Worm (Caenorhabditis elegans): Measurements from ENCODE around the gene Y41E3.13.

Gene Y41E3.13

DNA sequence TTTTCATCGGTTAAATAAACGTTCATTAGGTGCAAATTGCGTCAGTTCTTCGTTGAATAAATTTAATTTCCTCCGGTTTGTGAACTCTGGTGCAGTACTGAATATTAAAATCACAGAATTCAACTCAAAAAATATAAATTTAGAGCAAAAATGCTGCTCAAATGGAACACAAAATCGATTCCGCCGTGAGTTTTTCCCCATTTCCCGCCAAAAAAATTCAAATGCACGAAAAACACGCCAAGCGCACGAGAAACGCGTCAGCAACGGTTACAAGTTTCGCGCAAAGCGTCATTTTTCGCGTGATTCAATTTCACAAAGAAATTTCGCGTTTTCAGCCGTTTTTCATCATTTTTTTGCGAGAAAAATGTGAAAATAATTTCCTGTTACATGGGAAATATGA lies 18.6 kb upstream of the Y41E3.13 start, which contains the start of gene hrpu-1 (continued):
- TF ChIP-seq Y75B8A.6 (GFP tag; IDR thresholded peaks at IDR 0.05) (no peak), egl-27 (tag; optimal IDR thresholded peaks at IDR 0.05) (no peak)

DNA sequence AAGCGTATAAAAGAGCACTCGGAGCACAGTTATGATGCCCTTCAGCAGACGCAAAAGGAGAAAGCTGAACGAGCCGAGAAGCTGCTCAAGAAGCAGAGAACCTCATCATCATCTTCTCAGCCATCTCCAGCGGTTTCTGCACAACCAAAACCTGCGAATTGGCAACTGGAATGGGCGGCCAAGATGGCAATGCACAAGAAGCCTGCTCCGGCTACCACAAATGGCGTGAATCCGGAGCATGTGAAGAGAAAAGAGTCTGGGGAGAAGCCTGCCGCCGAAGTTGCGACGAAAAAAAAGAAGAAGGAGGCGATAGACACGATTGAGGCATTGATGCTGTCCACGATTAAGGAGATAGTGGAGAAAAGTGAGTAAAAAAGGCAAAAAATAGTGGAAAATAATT lies 17.0 kb upstream of the Y41E3.13 start:
- TF ChIP-seq pha-4 (GFP tag; IDR thresholded peaks at IDR 0.05) (no peak), pha-4 (tag; optimal IDR thresholded peaks at IDR 0.05) (no peak), nhr-48 (tag; optimal IDR thresholded peaks at IDR 0.05) (no peak), nhr-11 (tag; optimal IDR thresholded peaks at IDR 0.05) (no peak), aha-1 (tag) (peak; percentile 95), daf-12 (tag; optimal IDR thresholded peaks at IDR 0.05) (no peak), Y5F2A.4 (GFP tag; optimal IDR thresholded peaks at IDR 0.05) (no peak)

DNA sequence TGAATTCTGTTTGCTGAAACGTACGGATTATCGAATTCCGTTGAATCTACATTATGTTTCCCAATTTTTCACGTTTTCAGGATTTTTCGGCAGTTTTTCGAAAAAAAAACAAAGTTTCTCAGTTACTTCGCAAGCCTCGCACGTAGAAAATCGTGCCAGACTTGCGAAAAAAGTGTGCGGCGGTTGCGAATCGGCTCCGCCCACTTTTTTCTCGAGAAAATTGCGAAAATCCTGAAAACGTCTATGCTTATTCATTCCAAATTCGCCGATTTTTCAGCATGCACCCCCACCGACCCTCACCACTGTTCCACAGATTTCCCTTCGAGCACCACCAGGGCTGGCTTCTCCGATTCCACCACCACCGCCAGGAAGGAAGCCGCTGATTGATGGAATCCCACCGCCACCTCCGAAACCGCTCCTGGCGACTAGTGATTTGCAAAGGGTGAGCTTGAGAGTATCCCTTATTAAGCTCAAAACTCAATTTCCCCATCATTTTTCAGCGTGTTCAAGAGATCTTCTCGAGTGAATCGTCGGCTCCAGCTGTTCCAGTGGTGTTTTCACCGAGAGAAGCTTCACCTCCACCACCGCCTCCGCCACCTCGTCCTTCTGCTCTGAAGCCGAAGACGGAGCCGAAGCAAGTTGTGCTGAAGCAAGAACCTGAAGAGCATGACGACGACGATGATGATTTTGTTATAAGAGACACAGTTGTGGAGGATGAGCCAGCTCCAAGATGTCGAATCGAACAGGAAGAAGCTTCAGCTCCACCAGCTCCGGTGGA lies 15.7 kb upstream of the Y41E3.13 start:
- TF ChIP-seq ctbp-1 (GFP tag; IDR thresholded peaks at IDR 0.05) (no peak), tra-1 (GFP tag; IDR thresholded peaks at IDR 0.05) (no peak), zfp-3 (GFP tag; conservative IDR thresholded peaks at IDR 0.05) (no peak), ces-1 (GFP tag; optimal IDR thresholded peaks at IDR 0.05) (no peak), mes-2 (tag; optimal IDR thresholded peaks at IDR 0.05; ENCODE audit: poor library complexity, severe bottlenecking) (no peak), nhr-42 (GFP tag; IDR thresholded peaks at IDR 0.05) (no peak), mdt-29 (GFP tag; IDR thresholded peaks at IDR 0.05) (no peak), ama-1 (optimal IDR thresholded peaks at IDR 0.05) (peak; percentile 7), T20F7.1 (GFP tag; optimal IDR thresholded peaks at IDR 0.05) (no peak), set-16 (GFP tag; IDR thresholded peaks at IDR 0.05) (peak; percentile 85), nhr-6 (tag; optimal IDR thresholded peaks at IDR 0.05) (no peak), daf-8 (GFP tag; IDR thresholded peaks at IDR 0.05) (no peak), egl-43 (GFP tag; IDR thresholded peaks at IDR 0.05) (0 out of 2 replicates have a peak, but pooled peaks have one; percentile 4), jun-1 (tag; optimal IDR thresholded peaks at IDR 0.05) (no peak), madf-5 (GFP tag; IDR thresholded peaks at IDR 0.05) (no peak), spr-3 (GFP tag; optimal IDR thresholded peaks at IDR 0.05) (no peak), mxl-3 (GFP tag; optimal IDR thresholded peaks at IDR 0.05) (no peak), Y5F2A.4 (GFP tag; optimal IDR thresholded peaks at IDR 0.05) (no peak), snpc-1.2 (GFP tag; IDR thresholded peaks at IDR 0.05) (peak; percentile 87), lin-38 (GFP tag; IDR thresholded peaks at IDR 0.05) (peak; percentile 49), fkh-10 (GFP tag; optimal IDR thresholded peaks at IDR 0.05) (no peak), lim-7 (GFP tag; IDR thresholded peaks at IDR 0.05) (0 out of 2 replicates have a peak, but pooled peaks have one; percentile 8), hlh-11 (tag; optimal IDR thresholded peaks at IDR 0.05) (no peak)

DNA sequence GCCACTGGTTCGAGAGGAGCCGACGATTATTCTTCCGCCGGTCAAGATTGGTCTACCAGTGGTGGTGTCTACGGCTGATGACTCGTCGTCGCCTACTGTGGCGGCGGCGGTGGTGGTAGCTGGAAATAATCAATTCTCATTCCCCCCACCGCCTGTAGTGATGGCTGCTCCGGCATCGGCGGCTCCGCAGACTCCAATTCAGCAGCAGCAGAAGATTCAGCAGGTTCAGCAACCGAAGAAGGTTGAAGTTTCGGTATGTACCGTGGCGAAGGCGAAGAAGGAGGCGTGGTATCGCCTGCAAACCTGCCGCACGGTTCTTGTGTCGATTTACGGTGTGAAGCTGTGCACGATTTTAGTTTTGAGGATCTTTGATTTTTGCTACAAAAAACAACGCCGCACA lies 11.9 kb upstream of the Y41E3.13 start:
- no peak for TF ChIP-seq saeg-2 (GFP tag; IDR thresholded peaks at IDR 0.05)
- TF ChIP-seq dmd-6 (GFP tag; IDR thresholded peaks at IDR 0.05): no peak
- 0 out of 2 replicates have a peak, but pooled peaks have one; percentile 7 for TF ChIP-seq hmg-1.1 (GFP tag; IDR thresholded peaks at IDR 0.05)
- no peak for TF ChIP-seq ama-1 (optimal IDR thresholded peaks at IDR 0.05)
- no peak for TF ChIP-seq nhr-76 (tag; optimal IDR thresholded peaks at IDR 0.05)
- TF ChIP-seq dpl-1 (GFP tag; optimal IDR thresholded peaks at IDR 0.05): no peak
- TF ChIP-seq T26A8.4 (GFP tag; IDR thresholded peaks at IDR 0.05): no peak
- peak; percentile 78 for TF ChIP-seq set-16 (GFP tag; IDR thresholded peaks at IDR 0.05)
- TF ChIP-seq snpc-1.2 (GFP tag; IDR thresholded peaks at IDR 0.05): 0 out of 2 replicates have a peak, but pooled peaks have one; percentile 41
- 0 out of 4 replicates have a peak, but pooled peaks of 1 of the 2 experiments have one; percentile 1 for TF ChIP-seq madf-5 (GFP tag; IDR thresholded peaks at IDR 0.05)
- TF ChIP-seq aha-1 (tag): peak; percentile 57
